Worm (Caenorhabditis elegans): ENCODE results near the gene F41H10.12.

The F41H10.12 gene

DNA sequence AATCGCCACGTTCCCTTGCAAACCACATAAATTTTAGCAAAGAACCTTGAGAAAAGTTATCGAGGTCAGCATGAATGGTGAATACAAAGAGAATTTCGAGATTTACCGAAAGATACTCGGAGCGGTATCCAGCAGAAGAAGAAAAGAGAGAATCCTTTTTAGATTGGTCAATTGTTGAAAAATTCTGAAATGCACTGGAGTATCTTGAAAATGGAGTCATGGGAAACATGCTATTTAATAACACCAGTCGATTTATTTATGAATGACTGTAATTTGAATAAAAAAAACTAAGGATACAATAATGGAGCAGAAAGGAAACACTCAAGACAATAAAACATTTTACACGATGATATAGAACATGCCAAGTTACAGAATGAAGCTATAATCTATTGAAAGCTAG, 4.8 kb downstream of the F41H10.12 start (continued):
- no peak for TF ChIP-seq nhr-27 (tag; optimal IDR thresholded peaks at IDR 0.05)
- no peak for TF ChIP-seq T26A5.8 (tag; optimal IDR thresholded peaks at IDR 0.05)
- no peak for TF ChIP-seq Y95B8A.8 (GFP tag; IDR thresholded peaks at IDR 0.05)
- TF ChIP-seq F52B5.7 (tag; optimal IDR thresholded peaks at IDR 0.05) = no peak
- TF ChIP-seq B0035.1 (tag; optimal IDR thresholded peaks at IDR 0.05) = no peak
- TF ChIP-seq ccch-3 (GFP tag; optimal IDR thresholded peaks at IDR 0.05) = no peak
- TF ChIP-seq sea-2 (GFP tag; IDR thresholded peaks at IDR 0.05) = no peak
- TF ChIP-seq F39B2.1 (GFP tag; IDR thresholded peaks at IDR 0.05) = no peak
- no peak for TF ChIP-seq hlh-12 (tag; optimal IDR thresholded peaks at IDR 0.05)
- no peak for TF ChIP-seq egl-18 (GFP tag; IDR thresholded peaks at IDR 0.05)
- peak; percentile 84 for TF ChIP-seq attf-6 (GFP tag; IDR thresholded peaks at IDR 0.05)
- TF ChIP-seq C17E4.6 (GFP tag; IDR thresholded peaks at IDR 0.05) = no peak
- no peak for TF ChIP-seq madf-10 (tag; optimal IDR thresholded peaks at IDR 0.05)
- peak; percentile 22 for TF ChIP-seq tbp1 (GFP tag; optimal IDR thresholded peaks at IDR 0.05)
- no peak for TF ChIP-seq ztf-18 (tag; optimal IDR thresholded peaks at IDR 0.05)
- no peak for TF ChIP-seq ztf-3 (GFP tag; optimal IDR thresholded peaks at IDR 0.05)
- TF ChIP-seq lag-1 (GFP tag; IDR thresholded peaks at IDR 0.05) = no peak
- TF ChIP-seq F33H1.4 (GFP tag; IDR thresholded peaks at IDR 0.05) = peak; percentile 39
- TF ChIP-seq snpc-1.3 (tag; optimal IDR thresholded peaks at IDR 0.05; ENCODE audit: insufficient read depth) = peak; percentile 71
- peak; percentile 19 for TF ChIP-seq xnd-1 (tag; optimal IDR thresholded peaks at IDR 0.05)
- TF ChIP-seq nhr-80 (tag; optimal IDR thresholded peaks at IDR 0.05) = no peak
- no peak for TF ChIP-seq nfya-1 (tag; optimal IDR thresholded peaks at IDR 0.05; ENCODE audit: borderline replicate concordance, insufficient read depth)
- no peak for TF ChIP-seq bed-1 (GFP tag; IDR thresholded peaks at IDR 0.05)
- no peak for TF ChIP-seq lin-26 (GFP tag; IDR thresholded peaks at IDR 0.05)
- no peak for TF ChIP-seq nfyb-1 (GFP tag; IDR thresholded peaks at IDR 0.05)
- TF ChIP-seq sdz-38 (tag; optimal IDR thresholded peaks at IDR 0.05) = no peak
- TF ChIP-seq lir-1 (GFP tag; conservative IDR thresholded peaks at IDR 0.05) = no peak
- TF ChIP-seq somi-1 (GFP tag; optimal IDR thresholded peaks at IDR 0.05) = no peak
- TF ChIP-seq hmg-1.2 (GFP tag; IDR thresholded peaks at IDR 0.05) = no peak
- no peak for TF ChIP-seq K12H6.12 (tag; optimal IDR thresholded peaks at IDR 0.05)
- no peak for TF ChIP-seq aptf-3 (GFP tag; IDR thresholded peaks at IDR 0.05)
- peak; percentile 15 for TF ChIP-seq chd-7 (tag; optimal IDR thresholded peaks at IDR 0.05)
- TF ChIP-seq lsy-27 (tag; optimal IDR thresholded peaks at IDR 0.05; ENCODE audit: borderline replicate concordance, insufficient read depth) = no peak
- no peak for TF ChIP-seq hmg-20 (GFP tag; IDR thresholded peaks at IDR 0.05)
- TF ChIP-seq snpc-4 (GFP tag; optimal IDR thresholded peaks at IDR 0.05) = peak; percentile 18
- peak in 3 of 4 experiments; percentile 6 to 85 (median 42) for TF ChIP-seq snpc-4 (tag; optimal IDR thresholded peaks at IDR 0.05)
- no peak for TF ChIP-seq ama-1 (optimal IDR thresholded peaks at IDR 0.05)
- TF ChIP-seq ama-1 (GFP tag; optimal IDR thresholded peaks at IDR 0.05) = peak in 1 of 2 experiments; percentile 92
- peak; percentile 45; the same call in 1 of the 2 replicates for TF ChIP-seq mcd-1 (GFP tag; IDR thresholded peaks at IDR 0.05)
- TF ChIP-seq ets-4 (GFP tag; optimal IDR thresholded peaks at IDR 0.05) = no peak
- TF ChIP-seq zim-3 (tag; optimal IDR thresholded peaks at IDR 0.05) = no peak
- no peak for TF ChIP-seq nhr-90 (tag; optimal IDR thresholded peaks at IDR 0.05)
- no peak for TF ChIP-seq gei-17 (GFP tag; optimal IDR thresholded peaks at IDR 0.05)

All from whole organism, young adult.